Worm (Caenorhabditis elegans) whole organism, L2 larva: ENCODE measurements around the gene athp-2.

Experiments used
- F13H6.1 ChIP-seq: sonication (generic microtip); optimal IDR thresholded peaks from 2 replicates; lab custom pipeline; 2016; ENCODE audit warnings: missing genetic modification characterization, missing compliant biosample characterization
- aly-2 ChIP-seq: fragments of 150-350 bp; optimal IDR thresholded peaks from 2 replicates; lab custom pipeline; 2014; ENCODE audit warnings: missing biosample characterization, missing genetic modification characterization
- elt-3 ChIP-seq: sonication (generic microtip); optimal IDR thresholded peaks from 2 replicates; lab custom pipeline; 2017; ENCODE audit warnings: missing biosample characterization, missing genetic modification characterization
- nhr-12 ChIP-seq: fragments of 150-350 bp; optimal IDR thresholded peaks from 2 replicates; lab custom pipeline; 2014; ENCODE audit warnings: missing biosample characterization, missing genetic modification characterization
- ztf-4 ChIP-seq: fragments of 150-350 bp; optimal IDR thresholded peaks from 2 replicates; lab custom pipeline; 2014; ENCODE audit warnings: missing biosample characterization, missing genetic modification characterization

- TF ChIP-seq F13H6.1 (tag; lab: Kevin White, UChicago) (no peak), nhr-12 (no peak), elt-3 (tag; lab: Kevin White, UChicago) (no peak), ztf-4 (tag; lab: Kevin White, UChicago) (no peak), aly-2 (tag; lab: Kevin White, UChicago) (no peak)
Measured at ce11 chrII:4294189-4294588, 45.8 kb upstream of the athp-2 start.
